Fruit fly (Drosophila melanogaster): ENCODE results near the gene CG12093.

Gene CG12093

DNA sequence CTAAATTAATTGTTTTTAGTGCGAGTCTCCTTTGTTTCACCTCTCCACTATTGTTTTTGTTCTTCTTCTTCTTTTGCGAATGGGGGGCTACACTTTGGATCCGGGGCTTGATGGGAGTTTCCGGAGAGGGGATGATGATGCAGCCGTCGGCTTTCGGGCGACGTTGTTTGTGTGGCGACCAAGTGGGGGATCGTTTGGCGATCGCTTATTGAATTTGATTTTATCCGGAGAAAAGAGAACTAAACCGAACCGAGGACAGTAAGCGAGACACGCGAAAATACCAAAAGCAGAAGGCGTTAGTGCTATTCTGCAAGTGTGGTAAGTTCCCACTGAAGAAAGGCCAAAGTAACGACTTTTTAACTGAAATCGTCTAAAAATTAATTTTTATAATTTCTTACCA, 1.8 kb downstream of the CG12093 start, which contains the start of gene AhcyL1 (continued):
- no peak for TF ChIP-seq CG8290 (GFP tag; optimal IDR thresholded peaks at IDR 0.05)
- TF ChIP-seq CG8290 (tag; optimal IDR thresholded peaks at IDR 0.05) = no peak
- no peak for TF ChIP-seq CG6813 (GFP tag; optimal IDR thresholded peaks at IDR 0.05)
- TF ChIP-seq seq (GFP tag; IDR thresholded peaks at IDR 0.05) = no peak
- TF ChIP-seq trem (tag; optimal IDR thresholded peaks at IDR 0.05) = no peak
- peak; percentile 91 for TF ChIP-seq Myb (GFP tag; optimal IDR thresholded peaks at IDR 0.05)
- TF ChIP-seq CG14710 (tag; optimal IDR thresholded peaks at IDR 0.05) = peak; percentile 40
- TF ChIP-seq CoRest (tag; optimal IDR thresholded peaks at IDR 0.05) = no peak
- TF ChIP-seq Dp (GFP tag; optimal IDR thresholded peaks at IDR 0.05) = peak; percentile 25
- TF ChIP-seq CG4617 (GFP tag; optimal IDR thresholded peaks at IDR 0.05; ENCODE audit: borderline replicate concordance) = peak; percentile 89
- 0 out of 3 replicates have a peak, but pooled peaks have one; percentile 33 for TF ChIP-seq HLH4C (GFP tag; IDR thresholded peaks at IDR 0.05; ENCODE audit: partially characterized antibody)
- no peak for TF ChIP-seq CG33213 (GFP tag; optimal IDR thresholded peaks at IDR 0.05)
- no peak for TF ChIP-seq scrt (GFP tag; optimal IDR thresholded peaks at IDR 0.05)
- no peak for TF ChIP-seq CG7839 (tag; optimal IDR thresholded peaks at IDR 0.05)
- peak; percentile 50 for TF ChIP-seq stwl (tag; optimal IDR thresholded peaks at IDR 0.05)
- TF ChIP-seq CG15601 (tag; optimal IDR thresholded peaks at IDR 0.05) = no peak
- TF ChIP-seq Nf-YC (tag; optimal IDR thresholded peaks at IDR 0.05) = peak; percentile 8
- TF ChIP-seq kah (GFP tag; optimal IDR thresholded peaks at IDR 0.05) = no peak
- no peak for TF ChIP-seq exex (tag; optimal IDR thresholded peaks at IDR 0.05)
- no peak for TF ChIP-seq pan (optimal IDR thresholded peaks at IDR 0.05)
- no peak for TF ChIP-seq pan (GFP tag; optimal IDR thresholded peaks at IDR 0.05 in 1 of 2, IDR thresholded peaks at IDR 0.05 in 1 of 2)
- TF ChIP-seq CG7928 (GFP tag; optimal IDR thresholded peaks at IDR 0.05) = no peak
- no peak for TF ChIP-seq CG31388 (GFP tag; optimal IDR thresholded peaks at IDR 0.05)
- TF ChIP-seq bowl (GFP tag; IDR thresholded peaks at IDR 0.05) = no peak
- no peak for TF ChIP-seq CG6854 (GFP tag; optimal IDR thresholded peaks at IDR 0.05)
- TF ChIP-seq E2f2 (GFP tag; IDR thresholded peaks at IDR 0.05) = peak; percentile 40; the same call in 1 of the 2 replicates

DNA sequence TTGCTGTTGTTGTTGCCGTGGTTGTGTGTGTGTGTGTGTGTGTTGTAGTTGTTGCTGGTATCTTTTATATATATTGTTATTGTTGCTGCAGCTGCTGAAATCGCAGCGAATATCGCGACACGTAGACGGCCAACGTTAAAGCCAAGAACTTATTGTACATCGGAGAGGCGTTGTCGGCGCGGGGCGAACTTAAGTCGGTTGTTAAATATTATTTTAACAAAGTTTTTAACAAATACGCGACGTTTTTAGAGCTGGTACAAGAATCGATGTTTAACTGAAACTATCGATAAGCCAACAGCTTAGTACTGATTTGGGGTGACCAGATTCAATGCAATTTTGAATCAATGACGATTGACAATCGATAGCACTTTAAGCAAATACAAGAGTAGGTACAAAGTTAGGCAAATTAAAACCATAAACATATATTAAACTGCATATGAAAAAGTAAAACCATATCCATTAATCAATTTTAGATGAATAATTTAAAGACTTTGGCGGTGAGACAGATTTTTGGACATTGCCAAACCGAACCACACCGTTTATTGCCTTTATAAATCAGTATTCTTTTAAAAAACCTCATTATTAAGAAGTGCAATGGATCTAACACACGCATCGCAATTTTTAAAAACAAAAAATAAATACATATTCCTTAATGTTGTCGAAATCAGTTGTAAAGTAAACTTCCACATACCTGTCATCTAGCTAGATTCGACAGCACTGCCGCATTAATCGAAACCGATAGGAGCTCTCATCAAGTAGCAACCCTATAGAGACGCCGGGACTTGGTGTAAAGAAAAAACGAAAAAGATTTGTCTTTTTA, 7.3 kb downstream of the CG12093 start, which contains the start of the genes Mrtf and Non2:
Gene Mrtf, minus strand, starts transcription at position 268 of the 820 bp plus-strand sequence.
Gene Non2, plus strand, starts transcription at position 731 of the 820 bp plus-strand sequence.
- peak; percentile 54 for TF ChIP-seq CG17829 (tag; optimal IDR thresholded peaks at IDR 0.05)
- TF ChIP-seq Dref (GFP tag; IDR thresholded peaks at IDR 0.05) = peak; percentile 87
- peak; percentile 76 for TF ChIP-seq Doc3 (GFP tag; IDR thresholded peaks at IDR 0.05; ENCODE audit: partially characterized antibody)
- no peak for TF ChIP-seq CG7745 (tag; optimal IDR thresholded peaks at IDR 0.05)
- TF ChIP-seq dysf (GFP tag; IDR thresholded peaks at IDR 0.05) = peak; percentile 67
- no peak for TF ChIP-seq dan (GFP tag; IDR thresholded peaks at IDR 0.05)
- TF ChIP-seq CG12299 (tag; optimal IDR thresholded peaks at IDR 0.05) = no peak
- TF ChIP-seq CG2120 (GFP tag; optimal IDR thresholded peaks at IDR 0.05) = peak; percentile 83
- peak; percentile 83; the same call in 2 of the 3 replicates for TF ChIP-seq knrl (GFP tag; IDR thresholded peaks at IDR 0.05; ENCODE audit: partially characterized antibody)
- no peak for TF ChIP-seq gcm (GFP tag; optimal IDR thresholded peaks at IDR 0.05)
- TF ChIP-seq org-1 (GFP tag; optimal IDR thresholded peaks at IDR 0.05) = no peak
- TF ChIP-seq CG16863 (GFP tag; optimal IDR thresholded peaks at IDR 0.05) = peak; percentile 49
- TF ChIP-seq hbn (GFP tag; IDR thresholded peaks at IDR 0.05; ENCODE audit: partially characterized antibody) = peak; percentile 69
- TF ChIP-seq crc (GFP tag; optimal IDR thresholded peaks at IDR 0.05) = no peak
- TF ChIP-seq D19A (tag; optimal IDR thresholded peaks at IDR 0.05) = peak; percentile 4
- TF ChIP-seq pita (GFP tag; optimal IDR thresholded peaks at IDR 0.05) = no peak
- TF ChIP-seq sens-2 (GFP tag; IDR thresholded peaks at IDR 0.05) = no peak
- no peak for TF ChIP-seq luna (GFP tag; optimal IDR thresholded peaks at IDR 0.05)
- TF ChIP-seq dati (GFP tag; IDR thresholded peaks at IDR 0.05) = no peak
- peak; percentile 75 for TF ChIP-seq Xbp1 (GFP tag; optimal IDR thresholded peaks at IDR 0.05)
- 0 out of 3 replicates have a peak, but pooled peaks have one; percentile 45 for TF ChIP-seq CG11695 (GFP tag; IDR thresholded peaks at IDR 0.05)
- no peak for TF ChIP-seq zf30C (GFP tag; optimal IDR thresholded peaks at IDR 0.05)
- no peak; the same call in 2 of the 3 replicates for TF ChIP-seq CG14050 (GFP tag; IDR thresholded peaks at IDR 0.05)
- no peak for TF ChIP-seq Adf1 (GFP tag; IDR thresholded peaks at IDR 0.05)
